Fruit fly (Drosophila melanogaster) S2 (cell line): ENCODE data around the gene AstC.

ENCODE experiments used
- CG8478 ChIP-seq: fragments of >200 bp; optimal IDR thresholded peaks from 2 replicates; lab custom pipeline; 2018
- CTCF ChIP-seq, 2 experiments: fragments of >200 bp; optimal IDR thresholded peaks; 2 replicates each; lab custom pipeline; 2018

Gene AstC

DNA sequence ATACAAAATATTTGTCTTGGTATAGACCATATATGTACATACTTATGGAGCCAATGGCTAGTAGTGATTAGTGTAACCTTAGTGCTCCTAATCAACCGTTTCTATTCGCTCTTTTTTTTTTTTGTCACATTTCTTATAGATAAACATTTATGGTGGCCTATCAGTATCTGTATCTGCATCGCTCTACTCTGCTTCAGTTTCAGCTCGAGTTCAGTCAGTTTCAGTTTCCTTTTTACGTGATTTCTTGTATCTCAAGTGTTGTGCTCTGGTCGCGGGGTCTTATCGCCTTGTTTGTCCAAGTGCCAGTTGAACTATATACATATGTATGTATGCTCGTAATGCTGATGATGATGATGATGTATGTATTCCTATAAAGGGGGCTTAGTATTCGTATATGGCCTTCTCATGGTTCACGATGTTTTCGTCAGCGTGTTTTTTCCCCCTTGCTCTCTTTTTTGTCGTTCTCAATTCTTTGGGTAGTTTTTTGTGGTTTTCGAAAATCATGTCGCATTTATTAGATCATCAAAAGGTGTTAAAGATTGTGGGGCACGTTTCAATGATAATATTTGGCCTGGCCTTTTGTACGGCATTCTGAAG lies 41.6 kb downstream of the AstC start:
- no peak for TF ChIP-seq CG8478 (lab: Kevin White, UChicago)
- TF ChIP-seq CTCF (optimal IDR thresholded peaks at IDR 0.05; lab: Kevin White, UChicago) = no peak

DNA sequence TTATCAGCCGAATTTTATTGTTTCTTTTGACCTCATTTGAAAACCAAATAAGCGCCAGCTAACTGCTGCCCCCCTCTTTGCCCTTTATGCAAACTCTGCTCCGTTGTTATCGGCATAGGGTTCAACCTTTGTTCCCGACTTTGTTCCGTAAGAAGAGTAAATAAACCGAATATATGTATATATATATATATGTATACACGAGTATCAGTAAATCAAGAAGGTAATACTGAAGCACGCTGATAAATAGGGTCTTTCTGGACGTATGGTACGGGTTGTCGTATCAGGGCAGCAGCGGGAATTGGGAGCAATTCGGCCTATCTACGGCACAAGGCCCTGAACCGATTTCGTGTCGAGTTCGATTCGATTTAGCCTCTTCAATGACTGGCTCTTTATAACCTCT lies 42.3 kb downstream of the AstC start:
- TF ChIP-seq CTCF (optimal IDR thresholded peaks at IDR 0.05; lab: Kevin White, UChicago) = no peak
- TF ChIP-seq CG8478 (lab: Kevin White, UChicago) = no peak

DNA sequence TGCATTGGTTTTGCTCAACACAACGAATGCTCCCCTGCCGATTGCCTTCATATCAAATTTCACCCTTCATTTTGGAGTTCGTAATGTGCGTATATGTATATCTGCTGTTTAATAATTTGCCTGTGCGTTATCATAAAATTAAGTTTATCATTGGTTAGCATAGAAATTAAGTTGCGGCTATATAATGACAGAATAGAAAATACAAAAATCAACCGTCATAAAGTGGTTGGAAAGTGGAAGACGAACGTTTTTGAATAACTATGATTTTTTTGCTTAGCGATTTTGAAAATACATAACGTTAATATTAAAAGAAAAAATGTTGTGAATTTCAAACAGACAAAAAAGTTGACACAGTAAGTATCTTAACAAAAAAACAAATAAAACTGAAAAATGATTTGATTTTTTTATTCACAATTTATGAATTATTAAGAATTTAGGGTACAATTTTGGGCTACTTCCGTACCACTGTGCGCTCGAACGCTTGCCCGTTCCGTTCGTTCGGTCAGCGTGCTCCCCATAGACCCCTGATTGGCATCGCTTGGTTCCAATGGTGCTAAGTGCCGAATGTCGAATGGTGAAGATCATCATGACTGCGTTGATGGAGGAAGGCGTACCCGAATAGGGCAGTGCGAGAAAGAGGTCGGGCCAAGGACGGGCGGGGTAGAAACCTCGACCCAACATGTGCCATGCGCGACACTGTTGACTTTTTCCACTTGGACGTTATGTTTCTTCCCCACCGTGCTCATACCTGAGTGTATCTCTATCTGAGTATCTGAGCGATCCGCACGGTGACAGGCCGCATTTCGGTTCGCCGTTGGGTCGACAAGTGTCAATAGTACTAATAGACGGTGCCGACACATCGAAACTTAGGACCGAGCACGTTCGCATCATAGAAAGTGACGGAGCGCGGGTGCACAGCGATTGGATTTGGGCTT lies 43.3 kb downstream of the AstC start:
- TF ChIP-seq CG8478 (lab: Kevin White, UChicago) (no peak), CTCF (optimal IDR thresholded peaks at IDR 0.05; lab: Kevin White, UChicago) (no peak)

DNA sequence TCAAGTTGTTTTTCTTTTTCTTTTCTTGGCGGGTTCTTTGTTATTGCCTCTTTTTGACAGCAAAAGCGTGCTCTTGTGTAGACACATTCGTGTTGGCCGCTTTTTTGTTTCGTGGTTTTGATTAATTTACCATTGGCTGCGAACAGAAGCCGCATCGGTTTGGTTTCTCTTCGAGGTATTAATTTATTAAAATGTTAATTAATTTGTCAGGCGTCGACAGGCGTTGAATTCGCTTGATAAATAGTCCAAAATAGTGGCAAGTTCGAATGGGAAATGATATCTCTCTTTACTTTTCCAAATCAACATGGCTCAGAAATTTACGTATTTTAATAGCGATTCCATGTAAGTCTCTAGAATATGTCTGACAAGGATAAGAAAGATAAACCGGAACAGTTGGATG lies 46.7 kb downstream of the AstC start, which contains the start of gene CG18666:
Gene CG18666 (plus strand): TSS at position 301 of the 400 bp plus-strand sequence.
- TF ChIP-seq CTCF (optimal IDR thresholded peaks at IDR 0.05; lab: Kevin White, UChicago) = no peak
- TF ChIP-seq CG8478 (lab: Kevin White, UChicago) = no peak

DNA sequence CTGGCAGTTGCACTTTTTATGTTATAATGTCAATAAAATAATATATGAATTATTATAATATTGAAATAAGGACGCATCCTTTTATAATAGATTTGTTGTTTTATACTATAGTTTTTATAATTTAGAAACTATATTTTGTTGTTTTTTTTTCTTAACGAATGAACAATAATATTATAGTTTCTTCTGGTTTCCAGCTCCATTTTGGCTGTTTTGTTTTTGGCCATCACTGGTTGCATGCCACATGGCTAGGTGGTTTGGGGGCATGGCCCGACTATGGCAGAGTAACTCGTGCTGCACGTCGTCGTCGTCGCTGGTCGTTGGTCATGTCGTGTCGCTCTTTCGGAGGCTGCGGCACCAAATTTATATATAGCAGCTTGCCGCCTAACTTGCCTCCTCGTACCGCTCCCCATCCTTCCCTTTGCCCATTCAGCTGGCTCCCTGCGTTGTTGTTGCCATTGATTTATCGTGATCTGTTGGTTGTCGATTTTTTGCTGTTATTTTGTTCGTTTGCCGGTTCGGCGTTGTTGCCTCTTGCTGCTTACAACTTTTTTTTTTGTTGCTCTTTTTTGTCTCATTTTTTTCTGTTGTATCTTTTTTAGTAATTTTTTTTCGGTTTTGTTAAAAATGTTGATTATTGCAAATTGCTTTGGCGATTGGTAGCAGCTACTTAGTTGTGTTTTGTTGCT lies 48.8 kb downstream of the AstC start:
- TF ChIP-seq CTCF (optimal IDR thresholded peaks at IDR 0.05; lab: Kevin White, UChicago) (no peak), CG8478 (lab: Kevin White, UChicago) (no peak)

DNA sequence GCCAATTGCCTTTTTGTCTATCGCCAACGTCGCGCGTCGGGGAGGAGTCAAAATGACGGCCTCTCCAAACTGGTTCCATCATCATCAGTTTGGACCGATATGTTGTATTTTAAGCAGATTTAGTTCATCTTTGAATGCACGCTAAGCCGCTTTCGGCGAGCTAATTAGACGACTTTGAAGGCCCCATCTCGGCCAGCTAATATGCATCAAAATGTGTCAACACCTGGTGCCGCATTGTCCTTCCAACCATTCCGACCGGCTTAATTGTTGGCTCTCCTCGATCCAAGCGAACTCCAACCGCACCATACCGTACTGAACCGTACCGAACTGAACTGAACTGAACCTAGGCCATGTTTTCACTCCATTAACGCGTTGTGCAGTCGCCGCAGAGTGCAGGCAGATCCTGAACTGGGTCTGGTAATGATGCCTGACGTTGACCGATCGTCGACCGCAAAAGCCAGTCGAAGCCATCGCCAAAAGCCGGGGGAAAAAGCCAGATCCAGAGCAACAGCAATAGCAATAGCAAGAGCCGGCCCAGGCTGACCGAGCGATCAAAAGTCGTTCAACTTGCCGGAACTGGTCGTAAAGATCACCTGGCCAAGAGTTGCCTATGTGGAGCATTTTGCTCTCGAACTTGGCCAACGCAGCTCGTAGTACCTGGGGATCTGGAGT lies 53.2 kb downstream of the AstC start:
- TF ChIP-seq CTCF (optimal IDR thresholded peaks at IDR 0.05; lab: Kevin White, UChicago) = no peak
- no peak for TF ChIP-seq CG8478 (lab: Kevin White, UChicago)

DNA sequence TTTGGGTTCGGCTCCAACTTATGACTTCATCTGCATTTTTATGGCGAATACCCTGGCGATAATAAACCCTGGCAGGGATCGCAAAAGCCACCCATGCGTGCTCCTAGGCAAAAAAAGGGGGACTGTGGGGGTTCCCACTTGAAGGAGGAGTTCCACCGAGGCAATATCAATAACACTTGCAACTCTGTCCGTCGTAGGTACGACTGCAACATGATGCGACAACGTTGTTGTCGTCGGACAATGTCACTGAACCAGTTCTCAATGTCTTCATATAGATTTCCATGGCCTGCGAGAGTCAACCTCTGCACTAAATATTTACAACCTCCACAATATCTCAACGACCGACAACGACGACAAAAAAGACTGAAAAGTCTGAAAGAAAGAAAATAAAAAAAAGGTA lies 54.0 kb downstream of the AstC start:
- no peak for TF ChIP-seq CG8478 (lab: Kevin White, UChicago)
- no peak for TF ChIP-seq CTCF (optimal IDR thresholded peaks at IDR 0.05; lab: Kevin White, UChicago)
